Worm (Caenorhabditis elegans) whole organism, L4 larva: ENCODE results near the gene snb-7.

Source experiments
- D1046.2 ChIP-seq: fragments of 200-800 bp; sonication (Bioruptor generic); IDR thresholded peaks from 2 replicates; pipeline ENCODE4 v1.3.6; 2022; ENCODE audit warnings: missing genetic modification characterization, missing compliant biosample characterization
- F26F4.8 ChIP-seq: fragments of 200-800 bp; sonication (Bioruptor generic); conservative IDR thresholded peaks from 2 replicates; pipeline ENCODE4 v1.3.6; 2022; ENCODE audit warnings: missing genetic modification characterization, missing compliant biosample characterization
- R02D3.7 ChIP-seq: fragments of 150-350 bp; sonication (generic microtip); optimal IDR thresholded peaks from 3 replicates; lab custom pipeline; 2014; ENCODE audit warnings: missing biosample characterization, missing genetic modification characterization
- T20F7.1 ChIP-seq: fragments of 200-800 bp; sonication (Bioruptor generic); optimal IDR thresholded peaks from 2 replicates; lab custom pipeline; 2018; ENCODE audit warnings: mild to moderate bottlenecking, missing genetic modification characterization, missing compliant biosample characterization
- Y5F2A.4 ChIP-seq: fragments of 200-800 bp; sonication (Bioruptor generic); optimal IDR thresholded peaks from 2 replicates; lab custom pipeline; 2018; ENCODE audit warnings: mild to moderate bottlenecking, missing genetic modification characterization, missing compliant biosample characterization
- Y75B8A.6 ChIP-seq: fragments of 200-800 bp; sonication (Bioruptor generic); IDR thresholded peaks from 2 replicates; pipeline ENCODE4 v1.3.6; 2022; ENCODE audit warnings: missing genetic modification reagents, missing genetic modification characterization, missing compliant biosample characterization
- ZK337.2 ChIP-seq: fragments of 200-800 bp; sonication (Bioruptor generic); IDR thresholded peaks from 2 replicates; pipeline ENCODE4 v1.3.6; 2022; ENCODE audit warnings: missing genetic modification reagents, missing genetic modification characterization, missing compliant biosample characterization
- ZK546.5 ChIP-seq, 2 experiments: sonication (generic microtip); optimal IDR thresholded peaks; 2 replicates each; lab custom pipeline; 2017; ENCODE audit warnings: missing biosample characterization in 2 of 2, missing genetic modification characterization in 2 of 2
- aha-1 ChIP-seq: fragments of 150-350 bp; peaks from one replicate; lab custom pipeline; 2014; ENCODE audit warnings: missing biosample characterization, missing genetic modification characterization
- arid-1 ChIP-seq: fragments of 200-800 bp; sonication (Bioruptor generic); conservative IDR thresholded peaks from 2 replicates; pipeline ENCODE4 v1.3.6; 2022; ENCODE audit warnings: missing genetic modification reagents, missing genetic modification characterization, missing compliant biosample characterization
- attf-4 ChIP-seq: sonication (generic microtip); optimal IDR thresholded peaks from 3 replicates; lab custom pipeline; 2017; ENCODE audit warnings: missing biosample characterization, missing genetic modification characterization
- ceh-20 ChIP-seq: fragments of 200-800 bp; sonication (Bioruptor generic); IDR thresholded peaks from 2 replicates; pipeline ENCODE4 v1.3.6; 2022; ENCODE audit warnings: missing genetic modification reagents, missing genetic modification characterization, missing compliant biosample characterization
- ceh-32 ChIP-seq: sonication (generic microtip); optimal IDR thresholded peaks from 2 replicates; lab custom pipeline; 2016; ENCODE audit warnings: mild to moderate bottlenecking, missing genetic modification characterization, missing compliant biosample characterization; ENCODE audit not compliant: poor library complexity
- ceh-44 ChIP-seq: fragments of 200-800 bp; sonication (Bioruptor generic); IDR thresholded peaks from 2 replicates; pipeline ENCODE4 v1.3.6; 2022; ENCODE audit warnings: missing genetic modification reagents, missing genetic modification characterization, missing compliant biosample characterization
- ceh-62 ChIP-seq: sonication (generic microtip); optimal IDR thresholded peaks from 2 replicates; lab custom pipeline; 2017; ENCODE audit warnings: missing biosample characterization, missing genetic modification characterization
- ces-1 ChIP-seq: fragments of 150-350 bp; sonication (generic microtip); optimal IDR thresholded peaks from 4 replicates; lab custom pipeline; 2014; ENCODE audit warnings: missing biosample characterization, missing genetic modification reagents, missing genetic modification characterization
- daf-16 ChIP-seq, 3 experiments: sonication (generic microtip); optimal IDR thresholded peaks; 2 replicates each; lab custom pipeline; 2016 to 2017; ENCODE audit warnings: missing genetic modification characterization in 3 of 3, missing genetic modification reagents in 3 of 3, mild to moderate bottlenecking in 2 of 3, missing compliant biosample characterization in 2 of 3, missing biosample characterization in 1 of 3, moderate library complexity in 1 of 3
- daf-19 ChIP-seq: fragments of 200-800 bp; sonication (Bioruptor generic); conservative IDR thresholded peaks from 2 replicates; pipeline ENCODE4 v1.3.6; 2022; ENCODE audit warnings: missing genetic modification characterization, missing compliant biosample characterization
- daf-8 ChIP-seq: fragments of 200-800 bp; sonication (Bioruptor generic); IDR thresholded peaks from 2 replicates; pipeline ENCODE4 v1.3.6; 2022; ENCODE audit warnings: missing genetic modification characterization, missing compliant biosample characterization
- dmd-6 ChIP-seq: fragments of 200-800 bp; sonication (Bioruptor generic); IDR thresholded peaks from 2 replicates; pipeline ENCODE4 v1.3.6; 2022; ENCODE audit warnings: missing genetic modification reagents, missing genetic modification characterization, missing compliant biosample characterization
- dve-1 ChIP-seq: sonication (generic microtip); optimal IDR thresholded peaks from 2 replicates; lab custom pipeline; 2017; ENCODE audit warnings: antibody characterized with exemption, mild to moderate bottlenecking, missing genetic modification characterization, missing compliant biosample characterization; ENCODE audit not compliant: insufficient read depth
- egl-43 ChIP-seq: fragments of 200-800 bp; sonication (Bioruptor generic); IDR thresholded peaks from 2 replicates; pipeline ENCODE4 v1.3.6; 2022; ENCODE audit warnings: missing genetic modification reagents, missing genetic modification characterization, missing compliant biosample characterization
- gei-8 ChIP-seq: fragments of 200-800 bp; sonication (Bioruptor generic); optimal IDR thresholded peaks from 2 replicates; lab custom pipeline; 2018; ENCODE audit warnings: mild to moderate bottlenecking, missing genetic modification characterization, missing compliant biosample characterization
- hif-1 ChIP-seq, 2 experiments: sonication (generic microtip); optimal IDR thresholded peaks; 2 replicates each; lab custom pipeline; 2016 to 2017; ENCODE audit warnings: missing compliant biosample characterization in 2 of 2, missing genetic modification characterization in 2 of 2, missing genetic modification reagents in 2 of 2, missing genotype in 2 of 2, mild to moderate bottlenecking in 1 of 2
- hlh-11 ChIP-seq: fragments of 200-800 bp; sonication (Bioruptor generic); optimal IDR thresholded peaks from 2 replicates; lab custom pipeline; 2018; ENCODE audit warnings: mild to moderate bottlenecking, missing genetic modification characterization, missing compliant biosample characterization
- jun-1 ChIP-seq: fragments of 150-350 bp; optimal IDR thresholded peaks from 2 replicates; lab custom pipeline; 2014; ENCODE audit warnings: missing biosample characterization, missing genetic modification reagents, missing genetic modification characterization
- lim-7 ChIP-seq: fragments of 200-800 bp; sonication (Bioruptor generic); IDR thresholded peaks from 2 replicates; pipeline ENCODE4 v1.3.6; 2022; ENCODE audit warnings: missing genetic modification characterization, missing compliant biosample characterization
- lin-1 ChIP-seq: fragments of 200-800 bp; sonication (Bioruptor generic); IDR thresholded peaks from 2 replicates; pipeline ENCODE4 v1.3.6; 2022; ENCODE audit warnings: missing genetic modification reagents, missing genetic modification characterization, missing compliant biosample characterization
- lin-13 ChIP-seq: fragments of 150-350 bp; optimal IDR thresholded peaks from 2 replicates; lab custom pipeline; 2014; ENCODE audit warnings: missing biosample characterization, missing genetic modification reagents, missing genetic modification characterization
- mdl-1 ChIP-seq, 2 experiments: fragments of 150-350 bp in 1 of 2; sonication (generic microtip) in 1 of 2; optimal IDR thresholded peaks; 2 replicates each; lab custom pipeline; 2014 to 2017; ENCODE audit warnings: missing biosample characterization in 2 of 2, missing genetic modification characterization in 2 of 2
- mep-1 ChIP-seq: fragments of 150-350 bp; sonication (generic microtip); optimal IDR thresholded peaks from 3 replicates; lab custom pipeline; 2014; ENCODE audit warnings: missing biosample characterization, missing genetic modification characterization
- mxl-2 ChIP-seq: fragments of 200-800 bp; sonication (Bioruptor generic); conservative IDR thresholded peaks from 2 replicates; pipeline ENCODE4 v1.3.6; 2022; ENCODE audit warnings: missing genetic modification reagents, missing genetic modification characterization, missing compliant biosample characterization
- mxl-3 ChIP-seq: fragments of 200-800 bp; sonication (Bioruptor generic); optimal IDR thresholded peaks from 2 replicates; lab custom pipeline; 2018; ENCODE audit warnings: mild to moderate bottlenecking, missing genetic modification characterization, missing compliant biosample characterization
- nhr-28 ChIP-seq: fragments of 150-350 bp; optimal IDR thresholded peaks from 2 replicates; lab custom pipeline; 2014; ENCODE audit warnings: missing biosample characterization, missing genetic modification characterization
- nhr-42 ChIP-seq: fragments of 200-800 bp; sonication (Bioruptor generic); IDR thresholded peaks from 2 replicates; pipeline ENCODE4 v1.3.6; 2022; ENCODE audit warnings: missing genetic modification characterization, missing compliant biosample characterization
- nhr-48 ChIP-seq: sonication (generic microtip); optimal IDR thresholded peaks from 2 replicates; lab custom pipeline; 2016; ENCODE audit warnings: mild to moderate bottlenecking, missing genetic modification characterization, missing compliant biosample characterization
- nhr-6 ChIP-seq: fragments of 150-350 bp; optimal IDR thresholded peaks from 2 replicates; lab custom pipeline; 2014; ENCODE audit warnings: missing biosample characterization, missing genetic modification characterization
- nhr-76 ChIP-seq: fragments of 150-350 bp; optimal IDR thresholded peaks from 2 replicates; lab custom pipeline; 2014; ENCODE audit warnings: missing biosample characterization, missing genetic modification characterization
- pha-4 ChIP-seq, 2 experiments: fragments of 150-350 bp in 1 of 2; fragments of 200-800 bp in 1 of 2; sonication (Bioruptor generic) in 1 of 2; IDR thresholded peaks in 1 of 2; optimal IDR thresholded peaks in 1 of 2; 2 replicates each; pipeline versions ENCODE4 v1.3.6 to Lab custom; 2014 to 2022; ENCODE audit warnings: missing genetic modification characterization in 2 of 2, missing genetic modification reagents in 2 of 2, missing biosample characterization in 1 of 2, missing compliant biosample characterization in 1 of 2
- php-3 ChIP-seq: fragments of 200-800 bp; sonication (Bioruptor generic); IDR thresholded peaks from 2 replicates; pipeline ENCODE4 v1.3.6; 2022; ENCODE audit warnings: missing genetic modification reagents, missing genetic modification characterization, missing compliant biosample characterization
- pqm-1 ChIP-seq: sonication (generic microtip); optimal IDR thresholded peaks from 2 replicates; lab custom pipeline; 2017; ENCODE audit warnings: missing biosample characterization, missing genetic modification characterization
- set-16 ChIP-seq: fragments of 200-800 bp; sonication (Bioruptor generic); IDR thresholded peaks from 2 replicates; pipeline ENCODE4 v1.3.6; 2022; ENCODE audit warnings: missing genetic modification reagents, missing genetic modification characterization, missing compliant biosample characterization
- skn-1 ChIP-seq: fragments of 150-350 bp; optimal IDR thresholded peaks from 2 replicates; lab custom pipeline; 2014; ENCODE audit warnings: missing biosample characterization, missing genetic modification characterization
- snpc-1.2 ChIP-seq: fragments of 200-800 bp; sonication (Bioruptor generic); IDR thresholded peaks from 2 replicates; pipeline ENCODE4 v1.3.6; 2022; ENCODE audit warnings: missing genetic modification reagents, missing genetic modification characterization, missing compliant biosample characterization
- unc-130 ChIP-seq: sonication (generic microtip); optimal IDR thresholded peaks from 2 replicates; lab custom pipeline; 2016; ENCODE audit warnings: missing genetic modification reagents, missing genetic modification characterization, missing compliant biosample characterization
- unc-62 ChIP-seq, 3 experiments: fragments of 150-350 bp in 1 of 3; sonication (generic microtip); optimal IDR thresholded peaks in 2 of 3; peaks in 1 of 3; 1 replicate in 1 of 3; 2 replicates in 2 of 3; lab custom pipeline; 2014 to 2017; ENCODE audit warnings: missing biosample characterization in 3 of 3, missing genetic modification characterization in 3 of 3, missing genetic modification reagents in 3 of 3, missing genotype in 1 of 3

Gene snb-7

ce11 chrIV:12594574-12594973, 33.9 kb downstream of the snb-7 start (continued):
- TF ChIP-seq ceh-32 (tag; lab: Kevin White, UChicago): peak; percentile 42
- TF ChIP-seq daf-8 (GFP tag; lab: Robert Waterston, UW): 0 out of 2 replicates have a peak, but pooled peaks have one; percentile 69
- no peak for TF ChIP-seq skn-1 (tag; lab: Kevin White, UChicago)
- TF ChIP-seq lin-1: peak; percentile 74
- TF ChIP-seq dve-1 (tag; lab: Kevin White, UChicago): peak; percentile 56
- peak; percentile 4 to 86 for TF ChIP-seq hif-1 (tag; optimal IDR thresholded peaks at IDR 0.05; lab: Kevin White, UChicago)
- TF ChIP-seq aha-1 (tag; lab: Kevin White, UChicago): peak; percentile 99
- no peak for TF ChIP-seq R02D3.7 (tag; lab: Kevin White, UChicago)
- peak; percentile 87 for TF ChIP-seq arid-1 (GFP tag; lab: Robert Waterston, UW)
- peak; percentile 88 for TF ChIP-seq snpc-1.2 (GFP tag; lab: Robert Waterston, UW)
- TF ChIP-seq pha-4 (GFP tag; IDR thresholded peaks at IDR 0.05; lab: Robert Waterston, UW): peak; percentile 94
- no peak for TF ChIP-seq pha-4 (tag; optimal IDR thresholded peaks at IDR 0.05; lab: Kevin White, UChicago)
- TF ChIP-seq gei-8 (GFP tag; lab: Kevin White, UChicago): peak; percentile 41
- peak in 1 of 2 experiments; percentile 80 for TF ChIP-seq mdl-1 (tag; optimal IDR thresholded peaks at IDR 0.05; lab: Kevin White, UChicago)
- no peak for TF ChIP-seq ZK546.5 (tag; optimal IDR thresholded peaks at IDR 0.05; lab: Kevin White, UChicago)
- peak; percentile 37; the same call in 1 of the 2 replicates for TF ChIP-seq ZK337.2 (GFP tag; lab: Robert Waterston, UW)
- peak; percentile 62 for TF ChIP-seq mxl-2
- TF ChIP-seq Y5F2A.4 (GFP tag; lab: Kevin White, UChicago): peak; percentile 28

- TF ChIP-seq aha-1 (tag; lab: Kevin White, UChicago): peak; percentile 91
- TF ChIP-seq egl-43: no peak
- no peak for TF ChIP-seq set-16
These were observed 36.3 kb downstream of the snb-7 start for ce11 chrIV:12596960-12597359.

- TF ChIP-seq php-3 (GFP tag; lab: Robert Waterston, UW): peak; percentile 68
- TF ChIP-seq dve-1 (tag; lab: Kevin White, UChicago): peak; percentile 77
- TF ChIP-seq nhr-42 (GFP tag; lab: Robert Waterston, UW): no peak
- no peak for TF ChIP-seq ceh-62 (tag; lab: Kevin White, UChicago)
- peak in 1 of 2 experiments; percentile 57 for TF ChIP-seq unc-62 (GFP tag; optimal IDR thresholded peaks at IDR 0.05 in 1 of 2; lab: Kevin White, UChicago)
- no peak for TF ChIP-seq unc-62 (tag; optimal IDR thresholded peaks at IDR 0.05; lab: Kevin White, UChicago)
- TF ChIP-seq hlh-11 (tag; lab: Kevin White, UChicago): peak; percentile 73
- TF ChIP-seq nhr-48: peak; percentile 17
- no peak for TF ChIP-seq daf-19 (GFP tag; lab: Robert Waterston, UW)
- TF ChIP-seq mxl-3 (GFP tag; lab: Kevin White, UChicago): no peak
- no peak for TF ChIP-seq ceh-44 (GFP tag; lab: Robert Waterston, UW)
- TF ChIP-seq F26F4.8 (GFP tag; lab: Robert Waterston, UW): no peak
- TF ChIP-seq mep-1 (tag; lab: Kevin White, UChicago): no peak
- no peak for TF ChIP-seq skn-1 (tag; lab: Kevin White, UChicago)
- TF ChIP-seq ces-1 (GFP tag; lab: Kevin White, UChicago): no peak
- no peak for TF ChIP-seq D1046.2 (GFP tag; lab: Robert Waterston, UW)
- TF ChIP-seq ceh-20 (GFP tag; lab: Robert Waterston, UW): no peak
- no peak for TF ChIP-seq Y75B8A.6 (GFP tag; lab: Robert Waterston, UW)
- no peak for TF ChIP-seq set-16
- TF ChIP-seq nhr-76 (tag; lab: Kevin White, UChicago): no peak
- no peak for TF ChIP-seq lim-7
- TF ChIP-seq nhr-6 (tag; lab: Kevin White, UChicago): no peak
- peak; percentile 89 for TF ChIP-seq dmd-6 (GFP tag; lab: Robert Waterston, UW)
- no peak for TF ChIP-seq jun-1
- no peak for TF ChIP-seq gei-8 (GFP tag; lab: Kevin White, UChicago)
- TF ChIP-seq attf-4 (tag; lab: Kevin White, UChicago): no peak
- TF ChIP-seq lin-13 (GFP tag; lab: Kevin White, UChicago): no peak
- no peak for TF ChIP-seq daf-16 (GFP tag; optimal IDR thresholded peaks at IDR 0.05; lab: Kevin White, UChicago)
- peak; percentile 89 for TF ChIP-seq daf-16 (tag; optimal IDR thresholded peaks at IDR 0.05; lab: Kevin White, UChicago)
- no peak for TF ChIP-seq snpc-1.2 (GFP tag; lab: Robert Waterston, UW)
- peak; percentile 93 for TF ChIP-seq nhr-28
- TF ChIP-seq pqm-1 (tag; lab: Kevin White, UChicago): peak; percentile 99
- no peak for TF ChIP-seq unc-130 (GFP tag; lab: Kevin White, UChicago)
- no peak for TF ChIP-seq T20F7.1 (GFP tag; lab: Kevin White, UChicago)
These were observed 38.5 kb downstream of the snb-7 start, which contains the start of gene pgp-1 for ce11 chrIV:12599158-12599557. pgp-1 (minus strand) TSS chrIV:12599169.
